Worm (Caenorhabditis elegans) whole organism, L1 larva: ENCODE results near the gene srx-137.

Source experiments
- C16A3.4 ChIP-seq: fragments of 150-350 bp; optimal IDR thresholded peaks from 2 replicates; lab custom pipeline; 2014; ENCODE audit warnings: missing biosample characterization, missing genetic modification characterization
- aly-2 ChIP-seq: fragments of 150-350 bp; optimal IDR thresholded peaks from 2 replicates; lab custom pipeline; 2014; ENCODE audit warnings: missing biosample characterization, missing genetic modification characterization
- ama-1 ChIP-seq: fragments of 150-350 bp; optimal IDR thresholded peaks from 2 replicates; lab custom pipeline; 2014
- ceh-88 ChIP-seq: fragments of 200-800 bp; sonication (Bioruptor generic); IDR thresholded peaks from 2 replicates; pipeline ENCODE4 v1.3.6; 2022; ENCODE audit warnings: missing genetic modification characterization, missing compliant biosample characterization
- ceh-90 ChIP-seq: sonication (generic microtip); optimal IDR thresholded peaks from 2 replicates; lab custom pipeline; 2016; ENCODE audit warnings: missing genetic modification characterization, missing compliant biosample characterization
- dpl-1 ChIP-seq, 3 experiments: fragments of 150-350 bp in 2 of 3; sonication (generic microtip) in 1 of 3; optimal IDR thresholded peaks; 2 replicates each; lab custom pipeline; 2014 to 2017; ENCODE audit warnings: missing biosample characterization in 3 of 3, missing genetic modification characterization in 3 of 3, missing genetic modification reagents in 3 of 3
- dsc-1 ChIP-seq: sonication (generic microtip); optimal IDR thresholded peaks from 2 replicates; lab custom pipeline; 2016; ENCODE audit warnings: mild to moderate bottlenecking, missing genetic modification characterization, missing compliant biosample characterization
- efl-1 ChIP-seq, 4 experiments: fragments of 150-350 bp; optimal IDR thresholded peaks in 3 of 4; peaks in 1 of 4; 1 replicate in 1 of 4; 2 replicates in 3 of 4; lab custom pipeline; 2014; ENCODE audit warnings: missing biosample characterization in 2 of 4, missing genetic modification characterization in 2 of 4, missing genetic modification reagents in 2 of 4
- efl-3 ChIP-seq: fragments of 200-800 bp; sonication (Bioruptor generic); optimal IDR thresholded peaks from 2 replicates; lab custom pipeline; 2018; ENCODE audit warnings: mild to moderate bottlenecking, missing genetic modification characterization, missing compliant biosample characterization
- elt-2 ChIP-seq: sonication (generic microtip); optimal IDR thresholded peaks from 2 replicates; lab custom pipeline; 2016; ENCODE audit warnings: missing genetic modification characterization, mild to moderate bottlenecking, inconsistent platforms, missing compliant biosample characterization, missing genetic modification reagents
- elt-3 ChIP-seq, 6 experiments: fragments of 150-350 bp in 1 of 6; sonication (generic microtip); optimal IDR thresholded peaks; 2 replicates each; lab custom pipeline; 2017 to 2018; ENCODE audit warnings: missing biosample characterization in 6 of 6, missing genetic modification characterization in 6 of 6, inconsistent platforms in 1 of 6
- ets-5 ChIP-seq: fragments of 200-800 bp; sonication (Bioruptor generic); IDR thresholded peaks from 2 replicates; pipeline ENCODE4 v1.3.6; 2022; ENCODE audit warnings: missing genetic modification characterization, missing compliant biosample characterization
- fkh-4 ChIP-seq: sonication (generic microtip); optimal IDR thresholded peaks from 2 replicates; lab custom pipeline; 2016; ENCODE audit warnings: missing compliant biosample characterization, missing genetic modification characterization, borderline replicate concordance
- fos-1 ChIP-seq: fragments of 150-350 bp; optimal IDR thresholded peaks from 2 replicates; lab custom pipeline; 2014; ENCODE audit warnings: missing biosample characterization, missing genetic modification characterization
- hlh-17 ChIP-seq: fragments of 200-800 bp; sonication (Bioruptor generic); optimal IDR thresholded peaks from 2 replicates; lab custom pipeline; 2018; ENCODE audit warnings: missing genetic modification characterization, mild to moderate bottlenecking, missing compliant biosample characterization, moderate library complexity, borderline replicate concordance
- hpl-2 ChIP-seq: fragments of 150-350 bp; optimal IDR thresholded peaks from 2 replicates; lab custom pipeline; 2014; ENCODE audit warnings: missing biosample characterization, missing genetic modification reagents, missing genetic modification characterization
- lin-35 ChIP-seq, 2 experiments: fragments of 150-350 bp; optimal IDR thresholded peaks; 2 replicates each; lab custom pipeline; 2014; ENCODE audit warnings: missing biosample characterization in 2 of 2, missing genetic modification characterization in 2 of 2, missing genetic modification reagents in 2 of 2
- lir-3 ChIP-seq: sonication (generic microtip); optimal IDR thresholded peaks from 2 replicates; lab custom pipeline; 2016; ENCODE audit warnings: mild to moderate bottlenecking, missing genetic modification characterization, moderate library complexity, missing compliant biosample characterization; ENCODE audit not compliant: poor library complexity
- lsy-2 ChIP-seq, 2 experiments: fragments of 150-350 bp; optimal IDR thresholded peaks; 2 replicates each; lab custom pipeline; 2014; ENCODE audit warnings: missing biosample characterization in 2 of 2, missing genetic modification characterization in 2 of 2
- mdl-1 ChIP-seq, 2 experiments: fragments of 150-350 bp; optimal IDR thresholded peaks; 2 replicates each; lab custom pipeline; 2014 to 2017; ENCODE audit warnings: missing biosample characterization in 2 of 2, missing genetic modification characterization in 2 of 2, inconsistent platforms in 1 of 2
- nhr-11 ChIP-seq: fragments of 150-350 bp; optimal IDR thresholded peaks from 2 replicates; lab custom pipeline; 2014; ENCODE audit warnings: missing biosample characterization, missing genetic modification characterization
- nhr-19 ChIP-seq: fragments of 200-800 bp; sonication (Bioruptor generic); conservative IDR thresholded peaks from 2 replicates; pipeline ENCODE4 v1.3.6; 2022; ENCODE audit warnings: missing genetic modification characterization, missing compliant biosample characterization
- nhr-20 ChIP-seq: sonication (generic microtip); optimal IDR thresholded peaks from 2 replicates; lab custom pipeline; 2016; ENCODE audit warnings: mild to moderate bottlenecking, missing genetic modification characterization, missing compliant biosample characterization
- nhr-47 ChIP-seq: sonication (generic microtip); optimal IDR thresholded peaks from 2 replicates; lab custom pipeline; 2016; ENCODE audit warnings: mild to moderate bottlenecking, missing genetic modification characterization, moderate library complexity, missing compliant biosample characterization
- nhr-71 ChIP-seq: sonication (generic microtip); optimal IDR thresholded peaks from 2 replicates; lab custom pipeline; 2016; ENCODE audit warnings: mild to moderate bottlenecking, missing genetic modification characterization, moderate library complexity, missing compliant biosample characterization
- nhr-77 ChIP-seq: fragments of 150-350 bp; optimal IDR thresholded peaks from 2 replicates; lab custom pipeline; 2014; ENCODE audit warnings: missing biosample characterization, missing genetic modification characterization
- nhr-85 ChIP-seq: sonication (generic microtip); peaks from one replicate; lab custom pipeline; 2016; ENCODE audit warnings: missing genetic modification characterization, inconsistent platforms, missing compliant biosample characterization
- nhr-90 ChIP-seq: sonication (generic microtip); optimal IDR thresholded peaks from 2 replicates; lab custom pipeline; 2016; ENCODE audit warnings: mild to moderate bottlenecking, missing genetic modification characterization, missing compliant biosample characterization; ENCODE audit not compliant: poor library complexity
- pax-3 ChIP-seq: fragments of 200-800 bp; sonication (Bioruptor generic); optimal IDR thresholded peaks from 2 replicates; lab custom pipeline; 2018; ENCODE audit warnings: mild to moderate bottlenecking, missing genetic modification characterization, moderate library complexity, missing compliant biosample characterization
- pqm-1 ChIP-seq: sonication (generic microtip); optimal IDR thresholded peaks from 3 replicates; lab custom pipeline; 2017; ENCODE audit warnings: missing biosample characterization, missing genetic modification characterization
- rnt-1 ChIP-seq: sonication (generic microtip); optimal IDR thresholded peaks from 2 replicates; lab custom pipeline; 2016; ENCODE audit warnings: mild to moderate bottlenecking, missing genetic modification characterization, moderate library complexity, missing compliant biosample characterization
- snpc-4 ChIP-seq: fragments of 150-350 bp; optimal IDR thresholded peaks from 2 replicates; lab custom pipeline; 2014; ENCODE audit warnings: missing biosample characterization, missing genetic modification characterization
- snu-23 ChIP-seq: sonication (generic microtip); optimal IDR thresholded peaks from 2 replicates; lab custom pipeline; 2016; ENCODE audit warnings: missing genetic modification characterization, missing compliant biosample characterization
- sox-4 ChIP-seq: sonication (generic microtip); optimal IDR thresholded peaks from 2 replicates; lab custom pipeline; 2016; ENCODE audit warnings: missing genetic modification characterization, missing compliant biosample characterization
- tbx-2 ChIP-seq: sonication (generic microtip); optimal IDR thresholded peaks from 2 replicates; lab custom pipeline; 2016; ENCODE audit warnings: missing genetic modification characterization, missing compliant biosample characterization
- zip-4 ChIP-seq: fragments of 200-800 bp; sonication (Bioruptor generic); optimal IDR thresholded peaks from 2 replicates; lab custom pipeline; 2018; ENCODE audit warnings: mild to moderate bottlenecking, missing genetic modification characterization, moderate library complexity, missing compliant biosample characterization

The srx-137 gene

ce11 chrV:13907557-13908104, 45.0 kb downstream of the srx-137 start:
- TF ChIP-seq nhr-90, result peak; percentile 64
- peak; percentile 52 for TF ChIP-seq nhr-47 (tag; lab: Kevin White, UChicago)
- no peak for TF ChIP-seq nhr-77 (tag; lab: Kevin White, UChicago)
- TF ChIP-seq fkh-4 (tag; lab: Kevin White, UChicago), result no peak
- peak; percentile 38 for TF ChIP-seq nhr-71 (tag; lab: Kevin White, UChicago)
- TF ChIP-seq lsy-2 (tag; optimal IDR thresholded peaks at IDR 0.05; lab: Kevin White, UChicago), result peak in 1 of 2 experiments; percentile 45
- peak in 1 of 2 experiments; percentile 67 for TF ChIP-seq lin-35 (GFP tag; optimal IDR thresholded peaks at IDR 0.05; lab: Kevin White, UChicago)
- TF ChIP-seq nhr-85 (tag; lab: Kevin White, UChicago), result peak; percentile 11
- TF ChIP-seq nhr-19 (GFP tag; lab: Robert Waterston, UW), result peak; percentile 54
- peak; percentile 11 for TF ChIP-seq snu-23 (GFP tag; lab: Kevin White, UChicago)
- peak; percentile 23 for TF ChIP-seq hpl-2
- peak in 1 of 3 experiments; percentile 6 for TF ChIP-seq dpl-1 (GFP tag; optimal IDR thresholded peaks at IDR 0.05; lab: Kevin White, UChicago)
- no peak for TF ChIP-seq efl-1 (optimal IDR thresholded peaks at IDR 0.05; lab: Kevin White, UChicago)
- TF ChIP-seq efl-1 (GFP tag; optimal IDR thresholded peaks at IDR 0.05 in 1 of 2; lab: Kevin White, UChicago), result peak in 1 of 2 experiments; percentile 96
- TF ChIP-seq nhr-20, result peak; percentile 7
- peak; percentile 8 for TF ChIP-seq rnt-1 (tag; lab: Kevin White, UChicago)
- peak; percentile 47 for TF ChIP-seq lir-3 (tag; lab: Kevin White, UChicago)
- TF ChIP-seq dsc-1 (tag; lab: Kevin White, UChicago), result peak; percentile 35
- TF ChIP-seq nhr-11 (tag; lab: Kevin White, UChicago), result no peak
- TF ChIP-seq tbx-2 (tag; lab: Kevin White, UChicago), result no peak
- TF ChIP-seq sox-4 (tag; lab: Kevin White, UChicago), result no peak
- TF ChIP-seq pax-3, result peak; percentile 82
- peak; percentile 96 for TF ChIP-seq ama-1 (lab: Kevin White, UChicago)
- TF ChIP-seq C16A3.4, result peak; percentile 41
- TF ChIP-seq hlh-17 (GFP tag; lab: Kevin White, UChicago), result no peak
- TF ChIP-seq pqm-1, result no peak

ce11 chrV:13908120-13908915, 45.7 kb downstream of the srx-137 start:
- no peak for TF ChIP-seq ceh-90 (tag; lab: Kevin White, UChicago)
- no peak for TF ChIP-seq efl-1 (optimal IDR thresholded peaks at IDR 0.05; lab: Kevin White, UChicago)
- no peak for TF ChIP-seq efl-1 (GFP tag; optimal IDR thresholded peaks at IDR 0.05 in 1 of 2; lab: Kevin White, UChicago)
- peak; percentile 61 for TF ChIP-seq pax-3
- no peak for TF ChIP-seq tbx-2 (tag; lab: Kevin White, UChicago)
- TF ChIP-seq aly-2 (tag; lab: Kevin White, UChicago), result no peak
- peak; percentile 12 for TF ChIP-seq ama-1 (lab: Kevin White, UChicago)
- TF ChIP-seq ceh-88 (GFP tag; lab: Robert Waterston, UW), result peak; percentile 9
- no peak for TF ChIP-seq fos-1
- TF ChIP-seq efl-3 (GFP tag; lab: Kevin White, UChicago), result no peak
- TF ChIP-seq elt-2 (tag; lab: Kevin White, UChicago), result peak; percentile 9
- no peak for TF ChIP-seq zip-4 (GFP tag; lab: Kevin White, UChicago)
- TF ChIP-seq lir-3 (tag; lab: Kevin White, UChicago), result peak; percentile 17
- no peak for TF ChIP-seq snpc-4 (tag; lab: Kevin White, UChicago)
- peak; percentile 39 for TF ChIP-seq nhr-85 (tag; lab: Kevin White, UChicago)
- peak; percentile 17 for TF ChIP-seq nhr-71 (tag; lab: Kevin White, UChicago)
- peak in 1 of 6 experiments; percentile 6 for TF ChIP-seq elt-3 (tag; optimal IDR thresholded peaks at IDR 0.05; lab: Kevin White, UChicago)
- TF ChIP-seq, all 84 proteins: peak for 8

ce11 chrV:13908916-13909176, 46.2 kb downstream of the srx-137 start, which contains the start of gene C06B3.6:
Gene C06B3.6 (minus strand): TSS chrV:13908967.
- TF ChIP-seq mdl-1 (tag; optimal IDR thresholded peaks at IDR 0.05; lab: Kevin White, UChicago) (no peak), ets-5 (GFP tag; lab: Robert Waterston, UW) (no peak), ceh-88 (GFP tag; lab: Robert Waterston, UW) (peak; percentile 1; the same call in 1 of the 2 replicates)
